Fruit fly (Drosophila melanogaster) whole organism, pupa: Measurements from ENCODE around the gene CNMa.

Experiments used
- CG10348 ChIP-seq: fragments of 200-800 bp; sonication (Bioruptor generic); IDR thresholded peaks from 2 replicates; pipeline ENCODE4 v1.3.6; 2022; ENCODE audit warnings: missing biosample characterization, missing genetic modification characterization
- CG12605 ChIP-seq: fragments of 200-800 bp; sonication (Bioruptor generic); IDR thresholded peaks from 2 replicates; pipeline ENCODE4 v1.3.6; 2022; ENCODE audit warnings: missing biosample characterization, missing genetic modification characterization
- CG13204 ChIP-seq: fragments of 200-800 bp; sonication (Bioruptor generic); optimal IDR thresholded peaks from 2 replicates; lab custom pipeline; 2018; ENCODE audit warnings: missing biosample characterization, mild to moderate bottlenecking, missing genetic modification characterization, moderate library complexity
- CG14655 ChIP-seq: fragments of 200-800 bp; sonication (Bioruptor generic); optimal IDR thresholded peaks from 3 replicates; lab custom pipeline; 2017; ENCODE audit warnings: mild to moderate bottlenecking, missing biosample characterization, missing genetic modification reagents, missing genetic modification characterization
- CG15710 ChIP-seq: fragments of 200-800 bp; sonication (Bioruptor generic); optimal IDR thresholded peaks from 2 replicates; lab custom pipeline; 2018; ENCODE audit warnings: missing biosample characterization, mild to moderate bottlenecking, missing genetic modification characterization, moderate library complexity
- CG17806 ChIP-seq: fragments of 200-800 bp; sonication (Bioruptor generic); optimal IDR thresholded peaks from 2 replicates; lab custom pipeline; 2018; ENCODE audit warnings: missing biosample characterization, mild to moderate bottlenecking, missing genetic modification characterization, moderate library complexity
- CG32121 ChIP-seq: fragments of 200-800 bp; sonication (Bioruptor generic); IDR thresholded peaks from 2 replicates; pipeline ENCODE4 v1.3.6; 2022; ENCODE audit warnings: missing biosample characterization, missing genetic modification characterization
- CG34367 ChIP-seq: fragments of 200-800 bp; sonication (Bioruptor generic); optimal IDR thresholded peaks from 2 replicates; lab custom pipeline; 2018; ENCODE audit warnings: missing biosample characterization, mild to moderate bottlenecking, missing genetic modification characterization
- CG4496 ChIP-seq: fragments of 200-800 bp; sonication (Bioruptor generic); IDR thresholded peaks from 3 replicates; pipeline ENCODE4 v1.3.6; 2022; ENCODE audit warnings: missing biosample characterization, missing genetic modification characterization
- CG8159 ChIP-seq: fragments of 200-800 bp; sonication (Bioruptor generic); optimal IDR thresholded peaks from 3 replicates; lab custom pipeline; 2018; ENCODE audit warnings: missing biosample characterization, mild to moderate bottlenecking, missing genetic modification characterization, moderate library complexity
- CG8301 ChIP-seq: fragments of 200-800 bp; sonication (Bioruptor generic); optimal IDR thresholded peaks from 2 replicates; lab custom pipeline; 2018; ENCODE audit warnings: missing biosample characterization, mild to moderate bottlenecking, missing genetic modification characterization
- CG9948 ChIP-seq: fragments of 200-800 bp; sonication (Bioruptor generic); optimal IDR thresholded peaks from 2 replicates; lab custom pipeline; 2018; ENCODE audit warnings: missing biosample characterization, mild to moderate bottlenecking, missing genetic modification characterization, moderate library complexity
- D1 ChIP-seq: fragments of 200-800 bp; sonication (Bioruptor generic); optimal IDR thresholded peaks from 2 replicates; lab custom pipeline; 2018; ENCODE audit warnings: missing biosample characterization, mild to moderate bottlenecking, missing genetic modification characterization, moderate library complexity
- EcR ChIP-seq: fragments of 200-800 bp; sonication (Bioruptor generic); optimal IDR thresholded peaks from 3 replicates; lab custom pipeline; 2019; ENCODE audit warnings: missing biosample characterization, missing genetic modification characterization, mild to moderate bottlenecking, moderate library complexity, missing genetic modification reagents
- Ets98B ChIP-seq: fragments of 200-800 bp; sonication (Bioruptor generic); IDR thresholded peaks from 2 replicates; pipeline ENCODE4 v1.3.6; 2022; ENCODE audit warnings: missing biosample characterization, missing genetic modification characterization
- Pif1A ChIP-seq: fragments of 200-800 bp; sonication (Bioruptor generic); optimal IDR thresholded peaks from 3 replicates; lab custom pipeline; 2016; ENCODE audit warnings: missing biosample characterization, missing genetic modification characterization
- Pif1B ChIP-seq: fragments of 200-800 bp; sonication (Bioruptor generic); optimal IDR thresholded peaks from 3 replicates; lab custom pipeline; 2016; ENCODE audit warnings: missing biosample characterization, missing genetic modification characterization
- Snoo ChIP-seq: fragments of 200-800 bp; sonication (Bioruptor generic); optimal IDR thresholded peaks from 3 replicates; lab custom pipeline; 2017; ENCODE audit warnings: missing biosample characterization, mild to moderate bottlenecking, missing genetic modification characterization, inconsistent platforms
- fd96Ca ChIP-seq: fragments of 200-800 bp; sonication (Bioruptor generic); IDR thresholded peaks from 3 replicates; pipeline ENCODE4 v1.3.6; 2022; ENCODE audit warnings: missing biosample characterization, missing genetic modification characterization
- gl ChIP-seq: fragments of 200-800 bp; sonication (Bioruptor generic); optimal IDR thresholded peaks from 2 replicates; lab custom pipeline; 2018; ENCODE audit warnings: missing biosample characterization, mild to moderate bottlenecking, missing genetic modification characterization
- rn ChIP-seq: fragments of 200-800 bp; sonication (Bioruptor generic); IDR thresholded peaks from 2 replicates; pipeline ENCODE4 v1.3.6; 2022; ENCODE audit warnings: missing biosample characterization, missing genetic modification characterization

CNMa gene

dm6 chr3L:1860749-1861148 lies 5.4 kb upstream of the CNMa start:
- no peak for TF ChIP-seq CG8159 (tag; lab: Kevin White, UChicago)
- TF ChIP-seq CG4496 (GFP tag; lab: Robert Waterston, UW) = no peak
- TF ChIP-seq CG10348 (GFP tag; lab: Robert Waterston, UW) = no peak
- no peak for TF ChIP-seq EcR (GFP tag; lab: Kevin White, UChicago)
- no peak for TF ChIP-seq D1 (tag; lab: Kevin White, UChicago)
- TF ChIP-seq CG8301 (tag; lab: Kevin White, UChicago) = no peak
- TF ChIP-seq CG34367 = no peak
- no peak for TF ChIP-seq gl (tag; lab: Kevin White, UChicago)
- TF ChIP-seq Pif1B (GFP tag; lab: Kevin White, UChicago) = no peak
- TF ChIP-seq CG14655 (GFP tag; lab: Kevin White, UChicago) = no peak
- TF ChIP-seq, all 21 proteins: peak for 0

- no peak; the same call in 2 of the 3 replicates for TF ChIP-seq fd96Ca (GFP tag; lab: Robert Waterston, UW)
- no peak for TF ChIP-seq CG34367
- no peak for TF ChIP-seq Ets98B
- peak; percentile 20; the same call in 1 of the 2 replicates for TF ChIP-seq CG12605 (GFP tag; lab: Robert Waterston, UW)
- TF ChIP-seq CG4496 (GFP tag; lab: Robert Waterston, UW) = peak; percentile 11; the same call in 1 of the 3 replicates
- peak; percentile 39 for TF ChIP-seq Pif1B (GFP tag; lab: Kevin White, UChicago)
- no peak for TF ChIP-seq rn (GFP tag; lab: Robert Waterston, UW)
- no peak for TF ChIP-seq CG13204 (GFP tag; lab: Kevin White, UChicago)
- peak; percentile 23 for TF ChIP-seq CG17806
- peak; percentile 62 for TF ChIP-seq Snoo (tag; lab: Kevin White, UChicago)
- TF ChIP-seq CG10348 (GFP tag; lab: Robert Waterston, UW) = no peak
- peak; percentile 36 for TF ChIP-seq gl (tag; lab: Kevin White, UChicago)
- TF ChIP-seq Pif1A (GFP tag; lab: Kevin White, UChicago) = peak; percentile 51
These were observed 4.2 kb upstream of the CNMa start for dm6 chr3L:1859563-1859962.

dm6 chr3L:1856467-1857350 lies 1.3 kb upstream of the CNMa start, which contains the start of gene CG12024:
CG12024 (plus strand) TSS chr3L:1857165.
- peak; percentile 35 for TF ChIP-seq Pif1A (GFP tag; lab: Kevin White, UChicago)
- peak; percentile 20; the same call in 1 of the 2 replicates for TF ChIP-seq CG32121 (GFP tag; lab: Robert Waterston, UW)
- TF ChIP-seq CG10348 (GFP tag; lab: Robert Waterston, UW) = no peak
- no peak for TF ChIP-seq CG4496 (GFP tag; lab: Robert Waterston, UW)
- no peak for TF ChIP-seq fd96Ca (GFP tag; lab: Robert Waterston, UW)
- no peak for TF ChIP-seq CG12605 (GFP tag; lab: Robert Waterston, UW)
- TF ChIP-seq Ets98B = peak; percentile 47; the same call in 1 of the 2 replicates
- peak; percentile 29 for TF ChIP-seq CG17806
- TF ChIP-seq CG14655 (GFP tag; lab: Kevin White, UChicago) = no peak
- peak; percentile 22 for TF ChIP-seq CG34367
- no peak for TF ChIP-seq CG13204 (GFP tag; lab: Kevin White, UChicago)
- TF ChIP-seq gl (tag; lab: Kevin White, UChicago) = no peak
- TF ChIP-seq Pif1B (GFP tag; lab: Kevin White, UChicago) = no peak
- peak; percentile 61 for TF ChIP-seq CG15710 (tag; lab: Kevin White, UChicago)
- peak; percentile 36 for TF ChIP-seq CG8301 (tag; lab: Kevin White, UChicago)
- TF ChIP-seq EcR (GFP tag; lab: Kevin White, UChicago) = no peak
- TF ChIP-seq CG9948 (tag; lab: Kevin White, UChicago) = peak; percentile 37
- peak; percentile 50 for TF ChIP-seq Snoo (tag; lab: Kevin White, UChicago)
- peak; percentile 62 for TF ChIP-seq CG8159 (tag; lab: Kevin White, UChicago)
- TF ChIP-seq rn (GFP tag; lab: Robert Waterston, UW) = no peak
- TF ChIP-seq D1 (tag; lab: Kevin White, UChicago) = no peak

DNA sequence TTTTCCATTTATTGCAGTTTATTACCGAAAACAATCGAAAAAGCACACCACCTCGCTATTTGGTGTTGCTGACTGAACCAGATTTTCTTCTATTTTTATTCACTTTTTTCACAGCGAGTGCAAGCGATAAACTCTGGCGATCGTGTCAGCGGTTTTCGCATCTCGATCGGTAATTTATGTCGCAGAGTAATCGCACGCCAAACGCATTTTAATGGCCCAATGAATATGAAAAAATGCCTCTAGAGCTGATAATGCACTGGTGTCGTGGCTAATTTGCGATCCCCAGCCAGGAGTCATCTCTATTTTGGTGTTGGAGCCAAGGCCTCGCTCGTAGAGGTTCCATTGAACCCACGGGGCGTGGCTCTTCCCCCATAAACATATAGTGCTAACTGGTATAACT lies 2.1 kb downstream of the CNMa start:
- TF ChIP-seq CG4496 (GFP tag; lab: Robert Waterston, UW) (no peak), CG15710 (tag; lab: Kevin White, UChicago) (no peak), CG9948 (tag; lab: Kevin White, UChicago) (no peak), EcR (GFP tag; lab: Kevin White, UChicago) (peak; percentile 25)

- TF ChIP-seq Snoo (tag; lab: Kevin White, UChicago) = no peak
- no peak for TF ChIP-seq CG32121 (GFP tag; lab: Robert Waterston, UW)
- no peak for TF ChIP-seq EcR (GFP tag; lab: Kevin White, UChicago)
- no peak for TF ChIP-seq CG10348 (GFP tag; lab: Robert Waterston, UW)
- no peak for TF ChIP-seq CG34367
- TF ChIP-seq CG4496 (GFP tag; lab: Robert Waterston, UW) = no peak
- no peak for TF ChIP-seq Pif1A (GFP tag; lab: Kevin White, UChicago)
- TF ChIP-seq Pif1B (GFP tag; lab: Kevin White, UChicago) = no peak
- no peak for TF ChIP-seq CG17806
- no peak for TF ChIP-seq Ets98B
These were observed 4.9 kb downstream of the CNMa start for dm6 chr3L:1850498-1850897.
